Worm (Caenorhabditis elegans): ENCODE data around the gene str-40.
"Not testable (repeated sequence)": the region's sequence is repeated elsewhere in the genome, so short reads cannot be mapped to it uniquely, and the experiment has no call there.

The str-40 gene

DNA sequence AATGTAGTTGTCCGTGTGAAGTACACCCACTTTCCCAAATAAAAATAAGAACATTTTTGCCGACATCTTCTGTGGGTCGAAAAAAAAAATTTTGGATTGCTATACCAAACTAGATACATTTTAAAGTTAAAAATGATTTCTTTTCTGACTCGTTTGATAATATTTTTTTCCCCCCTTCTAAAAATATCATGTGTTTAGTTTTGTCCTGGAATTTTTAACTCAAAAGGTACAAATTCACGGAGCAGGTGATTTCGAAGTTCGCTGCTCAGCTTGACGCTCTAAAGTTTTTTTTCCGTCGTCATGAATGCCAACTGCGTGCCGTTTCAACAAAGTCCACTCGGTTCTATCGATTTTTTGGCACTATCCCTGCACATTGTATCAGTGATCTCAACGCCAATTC is 3.1 kb downstream of the str-40 start, which contains the start of gene srh-185:
TSS of gene srh-185 (plus strand) at position 301 of the 400 bp plus-strand sequence.
- no peak for TF ChIP-seq unc-62 (GFP tag; optimal IDR thresholded peaks at IDR 0.05)

DNA sequence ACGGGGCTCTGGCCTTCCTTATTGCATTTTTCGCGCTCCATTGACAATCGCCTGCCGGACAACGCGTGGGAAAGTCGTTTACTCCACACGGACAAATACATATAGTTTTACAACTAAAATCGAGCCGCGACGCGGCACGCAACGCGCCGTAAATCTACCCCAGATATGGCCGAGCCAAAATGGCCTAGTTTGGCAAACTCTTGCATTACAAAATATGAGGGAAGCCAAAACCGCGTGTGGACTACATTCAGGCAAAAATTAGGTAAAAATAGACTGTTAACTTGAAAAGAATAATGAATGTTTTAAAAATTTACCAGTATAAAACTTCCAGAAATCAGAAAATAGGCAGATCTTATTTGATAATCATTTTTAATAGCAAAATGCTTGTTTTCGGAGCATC is 4.6 kb downstream of the str-40 start, which contains the start of gene srt-16:
TSS of gene srt-16 (minus strand) at position 101 of the 400 bp plus-strand sequence.
- TF ChIP-seq unc-62 (GFP tag; optimal IDR thresholded peaks at IDR 0.05): not testable (repeated sequence)

DNA sequence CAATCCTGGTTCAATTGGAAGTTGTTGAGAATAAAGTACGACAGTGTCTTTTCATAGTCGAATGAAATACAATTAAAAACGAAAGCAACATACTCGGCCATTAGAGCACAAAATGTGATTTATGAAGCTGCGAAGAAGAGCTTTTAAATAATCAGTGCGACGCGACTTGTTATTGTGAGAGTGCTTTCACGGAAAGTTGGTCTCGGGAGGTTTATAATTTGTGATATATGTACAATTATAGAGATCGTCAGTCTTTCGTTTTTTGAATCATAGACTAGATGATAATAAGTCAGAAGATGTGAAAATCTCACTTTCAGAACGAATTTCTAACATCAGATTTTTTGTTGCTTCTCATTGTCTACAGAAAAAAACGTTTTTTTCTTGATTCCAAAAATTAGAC is 6.9 kb downstream of the str-40 start, which contains the start of gene srt-15:
TSS of gene srt-15 (minus strand) at position 101 of the 400 bp plus-strand sequence.
- no peak for TF ChIP-seq unc-62 (GFP tag; optimal IDR thresholded peaks at IDR 0.05)

DNA sequence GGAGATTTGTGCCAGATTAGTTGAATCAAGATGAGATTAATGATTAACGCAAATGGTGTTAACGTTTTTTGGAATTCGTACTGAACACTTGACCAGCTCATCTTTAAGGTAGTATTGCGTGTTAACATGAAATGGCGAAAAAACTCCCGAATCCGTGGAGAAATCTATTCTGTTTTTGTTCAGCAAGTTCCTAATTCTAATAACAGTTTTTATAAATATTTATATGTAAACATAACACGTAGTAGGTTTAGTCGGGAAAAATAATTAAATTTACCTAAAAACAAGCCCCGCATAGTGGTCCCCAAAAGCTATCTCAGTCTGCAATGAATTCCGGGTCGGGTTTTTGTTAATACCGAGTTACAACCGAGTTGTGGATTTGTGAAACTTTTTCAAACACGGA is 10.0 kb downstream of the str-40 start, which contains the start of gene str-244:
TSS of gene str-244 (minus strand) at position 101 of the 400 bp plus-strand sequence.
- no peak for TF ChIP-seq unc-62 (GFP tag; optimal IDR thresholded peaks at IDR 0.05)

DNA sequence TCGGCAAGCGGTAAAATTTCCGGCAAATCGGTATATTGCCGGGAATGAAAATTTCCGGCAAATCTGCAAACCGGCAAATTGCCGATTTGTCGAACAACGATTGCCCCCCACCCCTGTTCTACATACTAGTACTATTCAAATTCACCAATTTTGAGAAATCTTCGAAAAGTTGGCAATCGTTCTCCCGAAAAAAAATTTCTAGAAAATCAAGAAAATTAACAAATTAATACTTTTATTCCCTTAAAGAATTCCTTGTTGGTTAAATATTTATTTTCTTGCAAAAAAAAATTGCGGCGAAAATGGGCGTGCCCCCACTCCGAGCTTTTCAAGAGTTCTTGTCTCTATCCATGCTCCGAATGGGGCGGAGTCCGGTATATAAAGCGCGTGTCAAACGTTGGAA is 14.7 kb downstream of the str-40 start, which contains the start of gene C50H11.8:
TSS of gene C50H11.8 (plus strand) at position 301 of the 400 bp plus-strand sequence.
- TF ChIP-seq unc-62 (GFP tag; optimal IDR thresholded peaks at IDR 0.05): no peak

DNA sequence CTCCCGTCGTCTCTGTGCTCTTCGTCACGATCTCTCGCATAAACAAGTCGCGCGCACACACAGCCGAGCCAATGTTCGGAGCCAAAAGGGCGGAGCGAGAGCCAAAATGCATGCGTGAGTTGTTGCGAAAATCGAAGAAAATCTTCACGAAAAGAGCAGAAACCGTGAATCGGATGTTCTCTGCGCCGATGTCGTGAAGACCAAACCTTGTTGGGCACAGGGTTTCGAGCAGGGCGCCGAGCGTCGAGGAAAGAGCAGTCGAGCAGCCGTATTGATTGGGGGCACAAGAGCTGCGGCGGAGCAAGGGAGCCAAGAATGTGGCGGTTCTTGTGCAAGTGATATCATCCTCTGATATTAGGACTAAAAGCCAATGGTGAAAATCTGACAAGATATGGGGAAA is 22.6 kb downstream of the str-40 start:
- no peak for TF ChIP-seq unc-62 (GFP tag; optimal IDR thresholded peaks at IDR 0.05)

DNA sequence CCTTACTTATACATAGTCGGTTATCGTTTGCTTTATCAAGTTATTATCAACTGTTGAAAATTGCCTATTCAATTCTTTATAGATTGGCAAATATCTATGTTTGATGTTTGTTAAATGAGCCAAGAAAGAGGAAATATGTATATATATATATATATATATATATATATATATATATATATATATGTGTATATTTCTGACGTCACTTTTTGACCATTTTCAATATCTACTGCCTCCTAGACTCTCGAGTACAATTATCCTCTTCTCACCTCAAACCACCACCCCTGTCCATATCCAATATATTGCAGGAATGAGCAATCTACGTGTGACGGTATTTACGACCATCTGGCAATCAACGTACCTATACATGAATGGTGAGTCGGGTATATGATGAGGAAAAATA is 24.2 kb downstream of the str-40 start, which contains the start of gene F59D6.1:
TSS of gene F59D6.1 (plus strand) at position 301 of the 400 bp plus-strand sequence.
- TF ChIP-seq unc-62 (GFP tag; optimal IDR thresholded peaks at IDR 0.05): no peak

DNA sequence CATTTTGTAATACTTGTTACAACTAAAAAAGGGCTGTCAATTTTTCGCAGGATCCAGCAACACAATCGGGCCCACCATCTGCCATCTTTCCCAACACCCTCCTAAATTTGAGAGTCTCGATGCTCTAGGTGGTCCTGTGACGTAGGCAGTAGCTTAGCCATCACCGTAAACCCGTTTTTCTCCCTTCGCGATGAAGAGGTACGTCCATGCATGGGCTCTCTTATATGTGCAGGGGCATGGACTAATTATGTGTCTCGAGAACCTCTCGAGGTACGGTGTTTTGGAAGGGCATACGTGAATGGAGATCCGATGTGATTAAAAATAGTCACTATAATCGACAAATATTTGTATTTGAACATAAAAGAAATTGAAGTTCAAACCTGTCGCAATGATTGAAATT is 28.1 kb downstream of the str-40 start:
- TF ChIP-seq unc-62 (GFP tag; optimal IDR thresholded peaks at IDR 0.05): no peak

DNA sequence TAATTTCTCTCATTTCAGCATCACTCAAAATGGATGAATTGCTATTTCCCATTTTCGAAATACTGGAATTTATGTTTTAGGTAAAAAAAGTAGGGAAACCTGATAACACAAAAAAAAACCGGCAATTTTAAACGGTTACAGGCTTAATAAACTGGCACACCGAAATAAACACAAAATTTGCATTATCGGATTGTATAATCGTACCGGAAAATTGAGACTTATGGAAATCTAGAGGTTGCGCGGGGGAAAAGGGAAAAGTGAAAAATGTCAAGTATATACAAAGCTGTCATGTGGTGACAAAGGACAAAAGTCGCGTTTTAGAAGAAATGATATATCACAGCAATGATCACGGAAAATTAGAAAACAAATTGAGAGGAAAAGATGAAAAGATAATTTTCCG is 29.7 kb downstream of the str-40 start, which contains the start of gene chpf-2:
TSS of gene chpf-2 (minus strand) at position 101 of the 400 bp plus-strand sequence.
- no peak for TF ChIP-seq unc-62 (GFP tag; optimal IDR thresholded peaks at IDR 0.05)

DNA sequence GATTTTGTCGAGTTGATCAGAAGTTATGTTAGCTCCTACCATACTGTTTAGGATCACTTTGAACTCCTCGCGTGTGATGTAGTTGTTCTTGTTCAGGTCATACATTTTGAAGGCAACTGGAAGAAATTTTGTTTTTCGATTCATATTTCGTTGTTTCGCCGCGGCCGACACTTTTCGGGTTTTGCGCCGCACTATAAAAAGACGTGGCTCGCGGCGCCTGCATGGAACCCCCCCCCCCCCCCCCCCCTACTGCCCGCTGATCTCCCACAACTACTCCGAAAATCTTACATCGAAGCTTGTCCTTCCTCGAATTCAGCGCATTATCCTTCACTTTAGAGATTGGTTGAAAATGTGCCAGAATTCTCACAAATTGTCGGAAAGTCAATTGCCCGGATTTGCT is 30.9 kb downstream of the str-40 start:
- no peak for TF ChIP-seq unc-62 (GFP tag; optimal IDR thresholded peaks at IDR 0.05)

DNA sequence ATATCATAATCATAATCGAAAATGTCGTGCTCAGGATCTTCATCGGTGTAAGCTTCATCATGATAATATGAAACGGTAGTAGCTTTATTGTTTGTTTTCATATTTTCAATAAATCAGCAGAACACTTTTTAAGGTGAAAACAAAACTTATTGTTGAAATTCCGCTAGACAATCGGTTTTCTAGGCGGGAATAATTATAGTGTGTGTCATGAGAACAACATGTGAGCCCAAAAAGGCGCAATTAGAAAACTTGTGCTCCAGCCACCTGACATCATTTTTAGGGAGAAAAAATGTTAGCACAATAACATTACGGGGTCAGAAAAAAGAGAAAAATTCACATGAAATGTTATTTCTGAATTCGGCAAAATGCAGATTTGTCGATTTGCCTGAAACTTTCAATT is 34.8 kb downstream of the str-40 start, which contains the start of gene srw-8:
TSS of gene srw-8 (minus strand) at position 101 of the 400 bp plus-strand sequence.
- TF ChIP-seq unc-62 (GFP tag; optimal IDR thresholded peaks at IDR 0.05): no peak

DNA sequence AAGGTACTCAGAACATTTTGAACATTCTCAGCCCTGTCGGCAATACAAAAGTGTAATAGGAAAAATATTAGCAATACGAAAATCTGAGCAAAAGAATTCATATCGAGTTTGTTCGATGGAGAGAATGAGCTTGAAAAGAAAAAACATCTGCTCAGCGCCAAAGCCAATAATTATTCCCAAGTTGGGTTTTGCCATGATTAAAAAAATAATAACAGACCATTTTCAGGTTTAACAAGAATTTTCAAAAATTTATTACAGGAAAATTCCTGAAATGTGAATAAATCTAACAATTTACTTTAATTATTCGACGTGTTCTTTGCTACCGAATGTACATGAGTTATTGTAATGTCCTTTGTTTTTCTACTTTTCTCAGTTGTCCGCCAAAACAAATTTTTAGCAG is 36.7 kb downstream of the str-40 start, which contains the start of gene irld-38:
TSS of gene irld-38 (minus strand) at position 101 of the 400 bp plus-strand sequence.
- TF ChIP-seq unc-62 (GFP tag; optimal IDR thresholded peaks at IDR 0.05): no peak

DNA sequence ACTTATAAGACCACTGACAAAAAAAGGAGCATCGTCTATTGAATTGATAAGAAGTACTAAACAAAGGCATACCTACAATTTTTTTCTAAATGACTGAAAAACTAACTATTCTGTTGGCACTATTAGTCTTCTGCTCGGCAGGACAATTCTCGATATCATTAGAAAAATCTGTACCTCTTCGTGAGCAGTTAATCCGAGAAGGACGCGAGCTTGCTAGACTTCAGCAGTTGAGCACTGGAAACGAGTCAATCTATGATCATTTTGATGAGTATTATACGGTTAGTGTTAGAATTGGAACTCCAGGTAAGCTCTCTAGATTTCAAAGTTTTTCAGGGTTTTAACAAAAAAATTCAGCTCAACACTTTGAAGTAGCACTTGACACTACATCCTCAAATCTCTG is 40.8 kb downstream of the str-40 start, which contains the start of gene asp-7:
TSS of gene asp-7 (plus strand) at position 81 of the 400 bp plus-strand sequence.
- no peak for TF ChIP-seq unc-62 (GFP tag; optimal IDR thresholded peaks at IDR 0.05)

DNA sequence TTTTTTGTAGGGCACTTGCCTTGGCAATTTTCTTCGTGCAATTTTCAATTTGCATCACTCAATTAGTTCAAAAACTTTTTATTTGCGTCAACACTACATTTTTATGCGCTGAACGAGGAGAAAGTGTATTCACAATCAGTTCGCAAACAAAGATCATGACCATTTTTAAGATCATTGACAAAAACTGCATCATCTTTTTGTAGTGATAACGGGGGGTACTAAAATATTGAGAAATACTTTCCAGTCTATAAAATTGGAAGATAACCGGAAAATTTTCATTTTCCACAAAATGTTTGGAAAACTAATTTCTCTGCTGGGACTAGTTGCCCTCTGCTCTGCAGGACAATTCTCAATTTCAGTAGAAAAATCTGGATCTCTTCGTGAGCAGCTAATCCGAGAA is 44.7 kb downstream of the str-40 start, which contains the start of gene asp-8:
TSS of gene asp-8 (plus strand) at position 276 of the 400 bp plus-strand sequence.
- no peak for TF ChIP-seq unc-62 (GFP tag; optimal IDR thresholded peaks at IDR 0.05)

DNA sequence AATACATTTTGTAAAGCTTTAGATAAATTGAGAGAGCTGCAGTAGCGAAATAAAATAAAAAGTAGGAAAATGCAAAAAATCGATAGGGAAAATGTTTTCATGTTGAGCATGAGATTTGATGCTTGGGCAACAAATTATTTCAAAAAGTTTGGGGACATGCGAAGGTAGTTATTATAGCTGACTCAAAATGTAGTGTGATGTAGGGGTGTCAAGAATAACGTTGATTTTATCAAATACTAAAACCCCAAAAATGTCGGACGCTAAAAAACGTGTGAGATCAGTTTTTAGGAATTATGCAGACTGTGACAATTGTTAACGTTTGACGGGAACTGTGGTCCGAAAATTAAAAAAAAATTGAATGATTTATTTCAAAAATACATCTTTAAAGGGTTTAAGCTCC is 47.7 kb downstream of the str-40 start, which contains the start of gene irld-12:
TSS of gene irld-12 (minus strand) at position 101 of the 400 bp plus-strand sequence.
- no peak for TF ChIP-seq unc-62 (GFP tag; optimal IDR thresholded peaks at IDR 0.05)

Measured in whole organism, dauer.